Worm (Caenorhabditis elegans): ENCODE measurements around the gene jtr-1.

DNA sequence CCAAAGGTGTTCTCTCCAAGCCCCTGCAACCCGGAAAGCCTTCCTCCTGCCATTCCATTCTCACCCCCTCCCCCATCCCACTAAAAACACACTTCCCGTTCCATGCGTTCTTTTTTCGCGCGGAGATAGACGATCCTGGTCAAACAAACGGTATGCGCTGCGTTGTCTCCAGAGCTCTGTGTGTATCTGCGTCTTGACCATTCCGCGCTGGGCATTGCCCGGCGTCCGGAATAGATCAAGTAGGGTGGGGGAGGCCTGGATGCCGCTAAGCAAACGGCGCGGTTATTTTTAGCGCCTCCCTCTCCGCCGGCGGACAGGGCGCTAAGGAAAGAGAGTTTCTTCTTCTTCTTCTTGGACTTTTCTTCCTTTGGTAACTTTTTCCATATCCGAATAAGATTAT lies 45.4 kb upstream of the jtr-1 start:
- TF ChIP-seq nhr-77 (tag; optimal IDR thresholded peaks at IDR 0.05): no peak
- no peak for TF ChIP-seq ama-1 (optimal IDR thresholded peaks at IDR 0.05)
- no peak for TF ChIP-seq mdl-1 (tag; optimal IDR thresholded peaks at IDR 0.05)
- TF ChIP-seq ztf-11 (tag; optimal IDR thresholded peaks at IDR 0.05): no peak
- no peak for TF ChIP-seq unc-130 (GFP tag; optimal IDR thresholded peaks at IDR 0.05)

Measured in whole organism, L4 larva.